Worm (Caenorhabditis elegans): Measurements from ENCODE around the gene nipi-3.

nipi-3 gene

DNA sequence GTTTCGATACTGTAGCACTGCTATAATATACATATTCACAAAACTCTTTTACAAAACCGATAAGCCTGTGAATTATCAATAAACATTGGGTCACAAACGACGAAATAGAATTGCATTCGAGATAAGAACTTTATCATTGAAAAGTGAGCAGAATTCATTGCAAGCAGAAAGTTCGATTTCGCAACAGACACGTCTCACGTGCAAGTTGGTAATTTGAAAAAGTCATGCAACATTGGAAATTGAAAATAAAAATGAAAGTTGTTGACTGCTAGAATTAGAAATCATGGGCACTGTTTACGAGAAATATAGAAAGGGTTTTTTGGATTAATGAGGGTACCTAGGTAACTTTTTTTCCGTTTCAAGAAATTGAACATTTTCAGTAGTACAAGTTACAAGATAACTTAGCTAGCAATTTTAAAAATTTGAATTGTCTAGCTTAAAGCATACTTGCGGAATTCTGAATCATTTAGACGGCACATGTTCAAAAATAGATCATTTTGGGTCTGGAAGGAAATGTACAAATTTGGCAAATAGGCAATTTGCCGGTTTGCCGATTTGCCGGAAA, 2.8 kb downstream of the nipi-3 start (continued):
- TF ChIP-seq lir-3 (tag; optimal IDR thresholded peaks at IDR 0.05), result no peak
- TF ChIP-seq lsy-2 (tag; optimal IDR thresholded peaks at IDR 0.05), result peak; percentile 41 to 75
- 0 out of 2 replicates have a peak, but pooled peaks have one; percentile 53 for TF ChIP-seq tra-1 (GFP tag; IDR thresholded peaks at IDR 0.05)
- TF ChIP-seq spr-1 (tag; optimal IDR thresholded peaks at IDR 0.05), result peak; percentile 33
- TF ChIP-seq dve-1 (tag; optimal IDR thresholded peaks at IDR 0.05; ENCODE audit: insufficient read depth), result peak; percentile 97
- TF ChIP-seq hmg-1.1 (GFP tag; IDR thresholded peaks at IDR 0.05), result 0 out of 2 replicates have a peak, but pooled peaks have one; percentile 7
- TF ChIP-seq ZK546.5 (tag; optimal IDR thresholded peaks at IDR 0.05), result no peak
- peak; percentile 94 for TF ChIP-seq dmd-6 (GFP tag; IDR thresholded peaks at IDR 0.05)
- no peak for TF ChIP-seq ces-1 (GFP tag; optimal IDR thresholded peaks at IDR 0.05)
- TF ChIP-seq dmd-9 (GFP tag; IDR thresholded peaks at IDR 0.05), result no peak
- no peak for TF ChIP-seq ztf-7 (tag; optimal IDR thresholded peaks at IDR 0.05)
- TF ChIP-seq madf-5 (GFP tag; IDR thresholded peaks at IDR 0.05), result no peak
- TF ChIP-seq vab-7 (GFP tag; IDR thresholded peaks at IDR 0.05), result peak; percentile 17; the same call in 1 of the 2 replicates
- TF ChIP-seq gei-8 (GFP tag; optimal IDR thresholded peaks at IDR 0.05), result peak; percentile 58
- no peak for TF ChIP-seq attf-4 (tag; optimal IDR thresholded peaks at IDR 0.05)
- peak; percentile 96 for TF ChIP-seq hlh-30 (tag; optimal IDR thresholded peaks at IDR 0.05; ENCODE audit: insufficient read depth)
- TF ChIP-seq T20F7.1 (GFP tag; optimal IDR thresholded peaks at IDR 0.05), result peak; percentile 81
- TF ChIP-seq Y105C5A.15 (GFP tag; IDR thresholded peaks at IDR 0.05), result peak; percentile 64; the same call in 1 of the 2 replicates
- peak; percentile 20 for TF ChIP-seq nhr-6 (tag; optimal IDR thresholded peaks at IDR 0.05)
- no peak for TF ChIP-seq tag-97 (GFP tag; IDR thresholded peaks at IDR 0.05)
- peak in 1 of 2 experiments; percentile 90 for TF ChIP-seq unc-62 (GFP tag; optimal IDR thresholded peaks at IDR 0.05 in 1 of 2)
- no peak for TF ChIP-seq unc-62 (tag; optimal IDR thresholded peaks at IDR 0.05)
- TF ChIP-seq mxl-2 (GFP tag; conservative IDR thresholded peaks at IDR 0.05), result no peak
- TF ChIP-seq ztf-11 (tag; optimal IDR thresholded peaks at IDR 0.05), result no peak
- TF ChIP-seq saeg-2 (GFP tag; IDR thresholded peaks at IDR 0.05), result peak; percentile 65; the same call in 1 of the 2 replicates
- no peak for TF ChIP-seq snpc-1.2 (GFP tag; IDR thresholded peaks at IDR 0.05)
- peak; percentile 68 to 94 for TF ChIP-seq hif-1 (tag; optimal IDR thresholded peaks at IDR 0.05)
- peak; percentile 20 for TF ChIP-seq F37D6.2 (tag; optimal IDR thresholded peaks at IDR 0.05)
- TF ChIP-seq lin-15B (tag; optimal IDR thresholded peaks at IDR 0.05), result no peak
- no peak for TF ChIP-seq daf-19 (GFP tag; conservative IDR thresholded peaks at IDR 0.05)
- TF ChIP-seq nhr-11 (tag; optimal IDR thresholded peaks at IDR 0.05), result peak; percentile 75
- no peak for TF ChIP-seq snpc-4 (tag; optimal IDR thresholded peaks at IDR 0.05)
- peak; percentile 89 for TF ChIP-seq aha-1 (tag)
- peak in 1 of 2 experiments; percentile 10 for TF ChIP-seq daf-16 (GFP tag; optimal IDR thresholded peaks at IDR 0.05)
- TF ChIP-seq daf-16 (tag; optimal IDR thresholded peaks at IDR 0.05), result peak; percentile 98
- no peak for TF ChIP-seq lin-39 (tag; optimal IDR thresholded peaks at IDR 0.05)
- TF ChIP-seq nhr-48 (tag; optimal IDR thresholded peaks at IDR 0.05), result peak; percentile 68
- TF ChIP-seq nhr-102 (tag; optimal IDR thresholded peaks at IDR 0.05), result peak; percentile 79
- TF ChIP-seq mep-1 (tag; optimal IDR thresholded peaks at IDR 0.05), result peak; percentile 93
- no peak for TF ChIP-seq zag-1 (tag; optimal IDR thresholded peaks at IDR 0.05)
- no peak for TF ChIP-seq mdt-29 (GFP tag; IDR thresholded peaks at IDR 0.05)
- TF ChIP-seq zip-2 (tag; optimal IDR thresholded peaks at IDR 0.05), result no peak
- TF ChIP-seq spr-3 (GFP tag; optimal IDR thresholded peaks at IDR 0.05), result no peak
- TF ChIP-seq lin-38 (GFP tag; IDR thresholded peaks at IDR 0.05), result peak; percentile 37; the same call in 1 of the 2 replicates
- TF ChIP-seq nhr-76 (tag; optimal IDR thresholded peaks at IDR 0.05), result no peak
- TF ChIP-seq dpl-1 (GFP tag; optimal IDR thresholded peaks at IDR 0.05), result peak; percentile 49
- no peak for TF ChIP-seq daf-12 (tag; optimal IDR thresholded peaks at IDR 0.05)
- TF ChIP-seq nhr-77 (tag; optimal IDR thresholded peaks at IDR 0.05), result peak; percentile 96
- TF ChIP-seq ceh-62 (tag; optimal IDR thresholded peaks at IDR 0.05), result no peak
- TF ChIP-seq F10B5.3 (tag; optimal IDR thresholded peaks at IDR 0.05), result no peak
- TF ChIP-seq fos-1 (tag; optimal IDR thresholded peaks at IDR 0.05), result peak; percentile 81
- TF ChIP-seq hlh-11 (tag; optimal IDR thresholded peaks at IDR 0.05), result peak; percentile 93

All from whole organism, L4 larva.